Worm (Caenorhabditis elegans) whole organism, young adult: Measurements from ENCODE around the gene lurp-1.
"Not testable (repeated sequence)": the region's sequence is repeated elsewhere in the genome, so short reads cannot be mapped to it uniquely, and the experiment has no call there.

Experiments
- F23B12.7 ChIP-seq: sonication (generic microtip); optimal IDR thresholded peaks from 2 replicates; lab custom pipeline; 2017; ENCODE audit warnings: missing genetic modification characterization, mild to moderate bottlenecking, missing compliant biosample characterization, antibody characterized with exemption, moderate library complexity; ENCODE audit not compliant: insufficient read depth
- K11D2.4 ChIP-seq: fragments of 200-800 bp; sonication (Bioruptor generic); IDR thresholded peaks from 2 replicates; pipeline ENCODE4 v1.3.6; 2022; ENCODE audit warnings: missing genetic modification reagents, missing genetic modification characterization, missing compliant biosample characterization
- Y53F4B.3 ChIP-seq: fragments of 200-800 bp; sonication (Bioruptor generic); IDR thresholded peaks from 2 replicates; pipeline ENCODE4 v1.3.6; 2022; ENCODE audit warnings: missing genetic modification reagents, missing genetic modification characterization, missing compliant biosample characterization
- Y95B8A.8 ChIP-seq: fragments of 200-800 bp; sonication (Bioruptor generic); IDR thresholded peaks from 2 replicates; pipeline ENCODE4 v1.3.6; 2022; ENCODE audit warnings: missing genetic modification reagents, missing genetic modification characterization, missing compliant biosample characterization
- aptf-3 ChIP-seq: fragments of 200-800 bp; sonication (Bioruptor generic); IDR thresholded peaks from 2 replicates; pipeline ENCODE4 v1.3.6; 2022; ENCODE audit warnings: missing genetic modification characterization, missing compliant biosample characterization
- atf-7 ChIP-seq: sonication (generic microtip); optimal IDR thresholded peaks from 2 replicates; lab custom pipeline; 2017; ENCODE audit warnings: mild to moderate bottlenecking, missing genetic modification characterization, missing compliant biosample characterization
- attf-5 ChIP-seq: fragments of 200-800 bp; sonication (Bioruptor generic); optimal IDR thresholded peaks from 2 replicates; lab custom pipeline; 2018; ENCODE audit warnings: mild to moderate bottlenecking, missing genetic modification characterization, missing compliant biosample characterization
- attf-6 ChIP-seq: fragments of 200-800 bp; sonication (Bioruptor generic); IDR thresholded peaks from 2 replicates; pipeline ENCODE4 v1.3.6; 2022; ENCODE audit warnings: missing genetic modification reagents, missing genetic modification characterization, missing compliant biosample characterization
- bed-2 ChIP-seq: fragments of 200-800 bp; sonication (Bioruptor generic); IDR thresholded peaks from 2 replicates; pipeline ENCODE4 v1.3.6; 2022; ENCODE audit warnings: missing genetic modification reagents, missing genetic modification characterization, missing compliant biosample characterization
- cebp-1 ChIP-seq, 2 experiments: fragments of 200-800 bp in 1 of 2; sonication (Bioruptor generic) in 1 of 2; sonication (generic microtip) in 1 of 2; IDR thresholded peaks in 1 of 2; optimal IDR thresholded peaks in 1 of 2; 2 replicates each; pipeline versions ENCODE4 v1.3.6 to Lab custom; 2017 to 2022; ENCODE audit warnings: missing compliant biosample characterization in 2 of 2, missing genetic modification characterization in 2 of 2, mild to moderate bottlenecking in 1 of 2, missing genetic modification reagents in 1 of 2, moderate library complexity in 1 of 2
- cebp-2 ChIP-seq: fragments of 200-800 bp; sonication (Bioruptor generic); IDR thresholded peaks from 2 replicates; pipeline ENCODE4 v1.3.6; 2022; ENCODE audit warnings: missing genetic modification characterization, missing compliant biosample characterization
- ceh-58 ChIP-seq: fragments of 200-800 bp; sonication (Bioruptor generic); IDR thresholded peaks from 2 replicates; pipeline ENCODE4 v1.3.6; 2022; ENCODE audit warnings: missing genetic modification characterization, missing compliant biosample characterization
- ceh-91 ChIP-seq: fragments of 200-800 bp; sonication (Bioruptor generic); IDR thresholded peaks from 2 replicates; pipeline ENCODE4 v1.3.6; 2022; ENCODE audit warnings: missing genetic modification reagents, missing genetic modification characterization, missing compliant biosample characterization
- dox-1 ChIP-seq: fragments of 200-800 bp; sonication (Bioruptor generic); IDR thresholded peaks from 2 replicates; pipeline ENCODE4 v1.3.6; 2022; ENCODE audit warnings: missing genetic modification reagents, missing genetic modification characterization, missing compliant biosample characterization
- dpl-1 ChIP-seq: fragments of 150-350 bp; optimal IDR thresholded peaks from 2 replicates; lab custom pipeline; 2014; ENCODE audit warnings: missing biosample characterization, missing genetic modification reagents, missing genetic modification characterization
- efl-1 ChIP-seq: fragments of 150-350 bp; optimal IDR thresholded peaks from 2 replicates; lab custom pipeline; 2014; ENCODE audit warnings: missing biosample characterization, missing genetic modification reagents, missing genetic modification characterization
- egl-44 ChIP-seq: fragments of 200-800 bp; sonication (Bioruptor generic); IDR thresholded peaks from 2 replicates; pipeline ENCODE4 v1.3.6; 2022; ENCODE audit warnings: missing genetic modification reagents, missing genetic modification characterization, missing compliant biosample characterization
- him-1 ChIP-seq: sonication (generic microtip); optimal IDR thresholded peaks from 2 replicates; lab custom pipeline; 2016; ENCODE audit warnings: missing genotype, missing genetic modification reagents, missing genetic modification characterization, missing compliant biosample characterization
- hmg-1.2 ChIP-seq: fragments of 200-800 bp; sonication (Bioruptor generic); IDR thresholded peaks from 2 replicates; pipeline ENCODE4 v1.3.6; 2022; ENCODE audit warnings: missing genetic modification reagents, missing genetic modification characterization, missing compliant biosample characterization
- let-607 ChIP-seq, 2 experiments: fragments of 200-800 bp in 1 of 2; sonication (Bioruptor generic) in 1 of 2; sonication (generic microtip) in 1 of 2; optimal IDR thresholded peaks; 2 replicates each; lab custom pipeline; 2016 to 2018; ENCODE audit warnings: mild to moderate bottlenecking in 2 of 2, missing compliant biosample characterization in 2 of 2, missing genetic modification characterization in 2 of 2, moderate library complexity in 2 of 2, missing genotype in 1 of 2
- lin-40 ChIP-seq: sonication (generic microtip); optimal IDR thresholded peaks from 2 replicates; lab custom pipeline; 2016; ENCODE audit warnings: missing genetic modification characterization, mild to moderate bottlenecking, missing compliant biosample characterization, missing genotype, missing genetic modification reagents
- lin-54 ChIP-seq: fragments of 200-800 bp; sonication (Bioruptor generic); optimal IDR thresholded peaks from 2 replicates; lab custom pipeline; 2018; ENCODE audit warnings: mild to moderate bottlenecking, missing genetic modification characterization, missing compliant biosample characterization
- madf-10 ChIP-seq: sonication (generic microtip); optimal IDR thresholded peaks from 2 replicates; lab custom pipeline; 2016; ENCODE audit warnings: mild to moderate bottlenecking, missing genetic modification characterization, missing compliant biosample characterization
- madf-3 ChIP-seq: fragments of 200-800 bp; sonication (Bioruptor generic); IDR thresholded peaks from 2 replicates; pipeline ENCODE4 v1.3.6; 2022; ENCODE audit warnings: missing genetic modification reagents, missing genetic modification characterization, missing compliant biosample characterization
- mcd-1 ChIP-seq: fragments of 200-800 bp; sonication (Bioruptor generic); IDR thresholded peaks from 2 replicates; pipeline ENCODE4 v1.3.6; 2022; ENCODE audit warnings: missing genetic modification reagents, missing genetic modification characterization, missing compliant biosample characterization
- nfya-2 ChIP-seq: fragments of 200-800 bp; sonication (Bioruptor generic); IDR thresholded peaks from 2 replicates; pipeline ENCODE4 v1.3.6; 2022; ENCODE audit warnings: missing genetic modification reagents, missing genetic modification characterization, missing compliant biosample characterization
- nhr-80 ChIP-seq: sonication (generic microtip); optimal IDR thresholded peaks from 2 replicates; lab custom pipeline; 2016; ENCODE audit warnings: missing genetic modification characterization, missing compliant biosample characterization
- repo-1 ChIP-seq: sonication (generic microtip); optimal IDR thresholded peaks from 2 replicates; lab custom pipeline; 2017; ENCODE audit warnings: mild to moderate bottlenecking, missing genetic modification characterization, missing compliant biosample characterization
- snpc-3.4 ChIP-seq: sonication (generic microtip); optimal IDR thresholded peaks from 2 replicates; lab custom pipeline; 2017; ENCODE audit warnings: missing genetic modification characterization, mild to moderate bottlenecking, missing compliant biosample characterization, antibody characterized with exemption, moderate library complexity, missing genotype, missing genetic modification reagents
- snpc-4 ChIP-seq, 5 experiments: fragments of 150-350 bp in 1 of 5; sonication (generic microtip) in 4 of 5; optimal IDR thresholded peaks; 2 replicates each; lab custom pipeline; 2014 to 2018; ENCODE audit warnings: missing genetic modification characterization in 5 of 5, missing biosample characterization in 3 of 5, antibody characterized with exemption in 2 of 5, mild to moderate bottlenecking in 2 of 5, missing compliant biosample characterization in 2 of 5, missing genotype in 2 of 5, moderate library complexity in 2 of 5, missing genetic modification reagents in 1 of 5
- somi-1 ChIP-seq: fragments of 200-800 bp; sonication (Bioruptor generic); optimal IDR thresholded peaks from 2 replicates; lab custom pipeline; 2018; ENCODE audit warnings: mild to moderate bottlenecking, missing genetic modification characterization, missing compliant biosample characterization
- tbx-9 ChIP-seq: sonication (generic microtip); optimal IDR thresholded peaks from 2 replicates; lab custom pipeline; 2016; ENCODE audit warnings: borderline replicate concordance, missing genetic modification characterization, inconsistent platforms, missing compliant biosample characterization
- xnd-1 ChIP-seq: sonication (generic microtip); optimal IDR thresholded peaks from 2 replicates; lab custom pipeline; 2016; ENCODE audit warnings: missing genotype, missing genetic modification reagents, missing genetic modification characterization, missing compliant biosample characterization
- ztf-18 ChIP-seq: sonication (generic microtip); optimal IDR thresholded peaks from 2 replicates; lab custom pipeline; 2016; ENCODE audit warnings: missing genotype, mild to moderate bottlenecking, missing genetic modification characterization, missing compliant biosample characterization
- ztf-22 ChIP-seq: fragments of 200-800 bp; sonication (Bioruptor generic); optimal IDR thresholded peaks from 2 replicates; lab custom pipeline; 2018; ENCODE audit warnings: mild to moderate bottlenecking, missing genetic modification characterization, moderate library complexity, missing compliant biosample characterization
- ztf-3 ChIP-seq: fragments of 200-800 bp; sonication (Bioruptor generic); optimal IDR thresholded peaks from 2 replicates; lab custom pipeline; 2018; ENCODE audit warnings: mild to moderate bottlenecking, missing genetic modification characterization, missing compliant biosample characterization

The lurp-1 gene

DNA sequence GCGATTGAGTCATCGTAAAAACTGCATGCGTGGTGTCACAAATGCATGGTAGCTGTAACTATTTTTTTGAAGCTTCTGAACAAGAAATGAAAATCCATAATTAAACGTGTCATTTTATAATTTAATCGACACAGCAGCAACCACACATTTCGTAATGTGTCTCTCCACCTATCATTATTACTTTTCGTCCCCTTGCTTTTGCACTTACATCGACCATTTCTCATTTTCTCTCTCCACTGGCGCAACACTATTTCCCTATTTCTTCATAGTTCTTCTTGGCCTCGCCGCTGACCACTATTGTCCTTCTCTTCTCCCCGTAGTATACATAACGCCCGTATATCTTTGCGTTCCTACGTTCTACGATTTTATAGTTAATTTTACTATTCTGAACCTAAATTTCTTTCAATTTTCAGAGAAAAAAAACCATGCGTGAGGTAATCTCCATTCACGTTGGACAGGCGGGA is 37.6 kb downstream of the lurp-1 start, which contains the start of gene tba-4 (continued):
- peak in 1 of 2 experiments; percentile 63 for TF ChIP-seq let-607 (tag; optimal IDR thresholded peaks at IDR 0.05; lab: Kevin White, UChicago)
- no peak for TF ChIP-seq egl-44 (GFP tag; lab: Robert Waterston, UW)
- TF ChIP-seq, all 124 proteins: peak for 3

DNA sequence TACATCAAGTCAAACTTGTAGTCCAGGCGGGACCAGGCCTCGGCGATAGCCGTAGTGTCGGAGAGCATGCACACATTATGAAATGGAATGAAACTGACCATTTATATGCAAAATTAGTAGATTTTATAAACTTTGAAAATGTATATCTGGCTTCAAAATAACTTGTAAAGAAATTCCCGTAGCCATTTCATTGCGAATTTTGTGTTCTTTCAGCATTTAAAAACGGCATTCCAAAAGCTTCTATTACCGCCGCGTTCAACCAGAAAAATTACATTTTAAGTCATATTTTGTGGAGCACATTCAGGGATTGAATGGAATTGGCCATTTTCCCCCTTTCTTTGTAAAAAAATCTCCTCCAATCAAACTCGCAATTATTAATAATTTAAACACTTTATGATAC is 42.1 kb downstream of the lurp-1 start, which contains the start of gene Y19D2B.1:
Gene Y19D2B.1, minus strand, starts transcription at position 101 of the 400 bp plus-strand sequence.
- TF ChIP-seq hmg-1.2 (GFP tag; lab: Robert Waterston, UW); lin-40 (tag; lab: Kevin White, UChicago); ceh-58 (GFP tag; lab: Robert Waterston, UW): not testable (repeated sequence)
- TF ChIP-seq, all 124 proteins: peak for 0; not testable (repeated sequence) for 124

DNA sequence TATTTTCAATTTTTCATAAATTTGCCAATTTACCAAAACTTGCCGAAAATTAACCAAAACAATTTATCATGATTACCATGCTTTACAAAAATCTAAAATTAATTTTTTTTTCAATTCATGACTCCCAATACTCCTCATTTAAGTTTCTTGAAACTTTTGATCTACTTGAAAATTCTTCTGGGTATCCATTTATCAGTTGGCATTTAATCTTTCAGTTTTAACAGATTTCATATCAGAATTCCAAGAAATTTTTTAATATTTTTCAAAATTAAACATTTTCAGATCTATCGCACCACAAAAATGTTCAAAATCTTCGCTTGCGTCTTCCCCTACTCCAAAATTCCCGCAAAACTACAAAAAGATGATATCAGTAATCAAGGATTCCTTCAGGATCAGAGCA is 43.2 kb downstream of the lurp-1 start, which contains the start of gene Y19D2B.2:
Gene Y19D2B.2, plus strand, starts transcription at position 301 of the 400 bp plus-strand sequence.
- TF ChIP-seq ceh-58 (GFP tag; lab: Robert Waterston, UW) = no peak
- no peak for TF ChIP-seq madf-3 (GFP tag; lab: Robert Waterston, UW)
- TF ChIP-seq Y95B8A.8 (GFP tag; lab: Robert Waterston, UW) = no peak
- no peak for TF ChIP-seq snpc-3.4 (tag; lab: Kevin White, UChicago)
- no peak for TF ChIP-seq xnd-1 (tag; lab: Kevin White, UChicago)

DNA sequence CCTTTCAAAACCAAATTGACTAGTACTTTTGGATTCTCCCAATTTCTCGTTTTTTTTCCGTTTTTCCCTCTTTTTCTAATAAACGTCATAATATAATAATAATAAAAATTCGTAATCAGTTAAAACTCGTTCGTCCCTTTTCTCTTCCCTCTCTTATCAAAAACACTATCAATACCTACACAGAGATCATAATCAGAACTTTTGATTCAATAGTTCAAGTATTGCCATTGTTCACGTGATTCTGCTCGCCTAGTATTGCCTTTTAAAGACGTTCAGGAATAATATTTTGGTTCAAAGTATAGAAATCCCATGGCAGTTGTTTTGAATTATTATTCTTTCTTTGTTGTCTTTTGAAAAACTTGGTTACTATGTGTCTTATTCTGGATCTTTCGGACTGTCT is 43.9 kb downstream of the lurp-1 start:
- TF ChIP-seq madf-10 (tag; lab: Kevin White, UChicago) = peak; percentile 9
- peak; percentile 50 for TF ChIP-seq atf-7 (tag; lab: Kevin White, UChicago)
- TF ChIP-seq attf-5 (GFP tag; lab: Kevin White, UChicago) = no peak
- no peak for TF ChIP-seq ztf-18 (tag; lab: Kevin White, UChicago)
- no peak for TF ChIP-seq snpc-4 (GFP tag; optimal IDR thresholded peaks at IDR 0.05; lab: Kevin White, UChicago)
- TF ChIP-seq snpc-4 (tag; optimal IDR thresholded peaks at IDR 0.05; lab: Kevin White, UChicago) = peak in 1 of 4 experiments; percentile 2
- TF ChIP-seq F23B12.7 (tag; lab: Kevin White, UChicago) = peak; percentile 44
- TF ChIP-seq cebp-1 (GFP tag; IDR thresholded peaks at IDR 0.05; lab: Robert Waterston, UW) = no peak
- TF ChIP-seq cebp-1 (tag; optimal IDR thresholded peaks at IDR 0.05; lab: Kevin White, UChicago) = peak; percentile 14
- TF ChIP-seq ceh-91 (GFP tag; lab: Robert Waterston, UW) = no peak
- TF ChIP-seq nhr-80 (tag; lab: Kevin White, UChicago) = peak; percentile 83

DNA sequence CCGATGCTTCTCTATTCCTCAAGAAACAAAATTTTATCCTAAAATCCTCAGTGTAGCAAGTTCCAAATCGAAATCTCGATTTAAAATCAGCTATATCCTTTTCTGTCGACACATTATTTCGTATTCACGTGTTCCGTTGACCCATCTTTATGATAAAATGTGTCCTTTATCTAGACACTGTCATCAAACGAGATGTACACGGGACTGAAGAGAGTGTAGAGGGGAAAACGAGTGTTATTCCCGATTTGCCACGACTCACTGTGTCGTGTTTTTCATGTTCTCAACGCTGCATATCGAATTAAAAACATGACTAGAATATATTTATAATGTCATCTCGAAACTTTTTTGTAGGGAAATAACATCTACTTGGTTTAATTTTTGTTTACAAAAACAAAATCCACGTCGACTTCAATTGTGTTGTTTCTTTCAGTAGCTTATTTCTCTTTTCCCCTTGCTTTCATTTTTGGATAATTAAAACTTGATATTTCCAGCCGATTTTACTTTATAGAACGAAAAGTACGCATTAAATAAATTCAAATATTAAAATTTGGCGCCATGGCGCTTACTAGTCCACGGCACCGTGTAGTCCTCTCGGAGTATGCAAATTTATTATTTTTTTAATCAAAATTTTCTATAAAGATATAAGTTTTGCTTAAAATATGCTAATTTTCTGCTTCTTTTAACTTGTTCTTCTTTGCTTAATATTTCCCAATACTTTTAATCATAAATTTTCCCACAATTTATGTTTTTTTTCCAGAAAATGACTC is 45.3 kb downstream of the lurp-1 start, which contains the start of gene metr-1:
Gene metr-1, plus strand, starts transcription at position 758 of the 767 bp plus-strand sequence.
- TF ChIP-seq lin-54 (GFP tag; lab: Kevin White, UChicago) (peak; percentile 68), dox-1 (GFP tag; lab: Robert Waterston, UW) (no peak), Y95B8A.8 (GFP tag; lab: Robert Waterston, UW) (0 out of 2 replicates have a peak, but pooled peaks have one; percentile 42), ceh-91 (GFP tag; lab: Robert Waterston, UW) (peak; percentile 31; the same call in 1 of the 2 replicates), cebp-2 (GFP tag; lab: Robert Waterston, UW) (no peak), nfya-2 (GFP tag; lab: Robert Waterston, UW) (no peak), ztf-3 (GFP tag; lab: Kevin White, UChicago) (no peak), Y53F4B.3 (GFP tag; lab: Robert Waterston, UW) (no peak), dpl-1 (GFP tag; lab: Kevin White, UChicago) (peak; percentile 66), ztf-22 (GFP tag; lab: Kevin White, UChicago) (no peak), efl-1 (GFP tag; lab: Kevin White, UChicago) (peak; percentile 92), snpc-3.4 (tag; lab: Kevin White, UChicago) (no peak), egl-44 (GFP tag; lab: Robert Waterston, UW) (no peak), him-1 (tag; lab: Kevin White, UChicago) (no peak), bed-2 (GFP tag; lab: Robert Waterston, UW) (peak; percentile 59; the same call in 1 of the 2 replicates), somi-1 (GFP tag; lab: Kevin White, UChicago) (no peak), attf-6 (GFP tag; lab: Robert Waterston, UW) (no peak), repo-1 (tag; lab: Kevin White, UChicago) (no peak), aptf-3 (GFP tag; lab: Robert Waterston, UW) (no peak), tbx-9 (no peak), mcd-1 (GFP tag; lab: Robert Waterston, UW) (peak; percentile 49; the same call in 1 of the 2 replicates), K11D2.4 (no peak)
